Worm (Caenorhabditis elegans): Measurements from ENCODE around the gene R11D1.4.

The R11D1.4 gene

ce11 chrV:12714120-12714519, at the start of gene R11D1.4:
Gene R11D1.4, minus strand, starts transcription at chrV:12714220.
- TF ChIP-seq flt-1 (GFP tag; IDR thresholded peaks at IDR 0.05) (no peak), tab-1 (GFP tag; IDR thresholded peaks at IDR 0.05) (no peak), ref-1 (GFP tag; conservative IDR thresholded peaks at IDR 0.05) (no peak), ztf-23 (GFP tag; IDR thresholded peaks at IDR 0.05) (no peak), klf-2 (GFP tag; conservative IDR thresholded peaks at IDR 0.05) (no peak), T22C8.4 (GFP tag; IDR thresholded peaks at IDR 0.05) (no peak), ztf-29 (GFP tag; IDR thresholded peaks at IDR 0.05) (no peak), cog-1 (tag; optimal IDR thresholded peaks at IDR 0.05) (no peak), med-1 (GFP tag; optimal IDR thresholded peaks at IDR 0.05; ENCODE audit: insufficient read depth) (no peak)

- TF ChIP-seq ztf-29 (GFP tag; IDR thresholded peaks at IDR 0.05) (no peak), med-1 (GFP tag; optimal IDR thresholded peaks at IDR 0.05; ENCODE audit: insufficient read depth) (no peak), ref-1 (GFP tag; conservative IDR thresholded peaks at IDR 0.05) (no peak), ztf-23 (GFP tag; IDR thresholded peaks at IDR 0.05) (no peak), tab-1 (GFP tag; IDR thresholded peaks at IDR 0.05) (no peak), T22C8.4 (GFP tag; IDR thresholded peaks at IDR 0.05) (no peak), flt-1 (GFP tag; IDR thresholded peaks at IDR 0.05) (no peak), cog-1 (tag; optimal IDR thresholded peaks at IDR 0.05) (no peak), klf-2 (GFP tag; conservative IDR thresholded peaks at IDR 0.05) (no peak)
Measured at ce11 chrV:12763291-12763995, 49.4 kb upstream of the R11D1.4 start, which contains the start of the genes abcf-1 and scc-3. Gene abcf-1, minus strand, starts transcription at chrV:12763375. Gene scc-3, plus strand, starts transcription at chrV:12763945.

- TF ChIP-seq klf-2 (GFP tag; conservative IDR thresholded peaks at IDR 0.05), result no peak
- no peak for TF ChIP-seq tab-1 (GFP tag; IDR thresholded peaks at IDR 0.05)
- no peak for TF ChIP-seq ztf-23 (GFP tag; IDR thresholded peaks at IDR 0.05)
Measured at ce11 chrV:12760913-12761312, 46.9 kb upstream of the R11D1.4 start, which contains the start of gene F18E2.15. Gene F18E2.15, minus strand, starts transcription at chrV:12761013.

ce11 chrV:12759660-12760059, 45.6 kb upstream of the R11D1.4 start, which contains the start of gene papl-1:
Gene papl-1, minus strand, starts transcription at chrV:12759760.
- TF ChIP-seq T22C8.4 (GFP tag; IDR thresholded peaks at IDR 0.05) (no peak), ztf-23 (GFP tag; IDR thresholded peaks at IDR 0.05) (no peak), med-1 (GFP tag; optimal IDR thresholded peaks at IDR 0.05; ENCODE audit: insufficient read depth) (no peak), tab-1 (GFP tag; IDR thresholded peaks at IDR 0.05) (no peak), ztf-29 (GFP tag; IDR thresholded peaks at IDR 0.05) (no peak), klf-2 (GFP tag; conservative IDR thresholded peaks at IDR 0.05) (no peak), cog-1 (tag; optimal IDR thresholded peaks at IDR 0.05) (no peak), flt-1 (GFP tag; IDR thresholded peaks at IDR 0.05) (no peak), ref-1 (GFP tag; conservative IDR thresholded peaks at IDR 0.05) (no peak)

ce11 chrV:12754839-12755238, 40.8 kb upstream of the R11D1.4 start, which contains the start of gene gpa-13:
Gene gpa-13, minus strand, starts transcription at chrV:12754939.
- TF ChIP-seq tab-1 (GFP tag; IDR thresholded peaks at IDR 0.05), result no peak
- TF ChIP-seq flt-1 (GFP tag; IDR thresholded peaks at IDR 0.05), result no peak
- no peak for TF ChIP-seq med-1 (GFP tag; optimal IDR thresholded peaks at IDR 0.05; ENCODE audit: insufficient read depth)
- TF ChIP-seq ztf-29 (GFP tag; IDR thresholded peaks at IDR 0.05), result no peak
- no peak for TF ChIP-seq cog-1 (tag; optimal IDR thresholded peaks at IDR 0.05)
- TF ChIP-seq ztf-23 (GFP tag; IDR thresholded peaks at IDR 0.05), result no peak
- TF ChIP-seq klf-2 (GFP tag; conservative IDR thresholded peaks at IDR 0.05), result no peak
- no peak for TF ChIP-seq ref-1 (GFP tag; conservative IDR thresholded peaks at IDR 0.05)
- no peak for TF ChIP-seq T22C8.4 (GFP tag; IDR thresholded peaks at IDR 0.05)

ce11 chrV:12752407-12752806, 38.4 kb upstream of the R11D1.4 start, which contains the start of gene C15C8.8:
Gene C15C8.8, minus strand, starts transcription at chrV:12752507.
- TF ChIP-seq flt-1 (GFP tag; IDR thresholded peaks at IDR 0.05), result no peak

- TF ChIP-seq tab-1 (GFP tag; IDR thresholded peaks at IDR 0.05), result no peak
- no peak for TF ChIP-seq klf-2 (GFP tag; conservative IDR thresholded peaks at IDR 0.05)
- no peak for TF ChIP-seq flt-1 (GFP tag; IDR thresholded peaks at IDR 0.05)
- TF ChIP-seq ztf-29 (GFP tag; IDR thresholded peaks at IDR 0.05), result no peak
- TF ChIP-seq ref-1 (GFP tag; conservative IDR thresholded peaks at IDR 0.05), result no peak
- TF ChIP-seq T22C8.4 (GFP tag; IDR thresholded peaks at IDR 0.05), result no peak
Measured at ce11 chrV:12751495-12752050, 37.6 kb upstream of the R11D1.4 start, which contains the start of gene C15C8.6. Gene C15C8.6, minus strand, starts transcription at chrV:12751545.

- TF ChIP-seq flt-1 (GFP tag; IDR thresholded peaks at IDR 0.05) (no peak), tab-1 (GFP tag; IDR thresholded peaks at IDR 0.05) (no peak), klf-2 (GFP tag; conservative IDR thresholded peaks at IDR 0.05) (no peak), T22C8.4 (GFP tag; IDR thresholded peaks at IDR 0.05) (no peak), cog-1 (tag; optimal IDR thresholded peaks at IDR 0.05) (no peak), ztf-23 (GFP tag; IDR thresholded peaks at IDR 0.05) (no peak), med-1 (GFP tag; optimal IDR thresholded peaks at IDR 0.05; ENCODE audit: insufficient read depth) (no peak), ref-1 (GFP tag; conservative IDR thresholded peaks at IDR 0.05) (no peak), ztf-29 (GFP tag; IDR thresholded peaks at IDR 0.05) (no peak)
Measured at ce11 chrV:12749558-12749957, 35.5 kb upstream of the R11D1.4 start.

ce11 chrV:12747856-12748255, 33.8 kb upstream of the R11D1.4 start, which contains the start of gene C15C8.5:
Gene C15C8.5, plus strand, starts transcription at chrV:12748007.
- TF ChIP-seq med-1 (GFP tag; optimal IDR thresholded peaks at IDR 0.05; ENCODE audit: insufficient read depth), result no peak
- TF ChIP-seq tab-1 (GFP tag; IDR thresholded peaks at IDR 0.05), result no peak
- TF ChIP-seq ref-1 (GFP tag; conservative IDR thresholded peaks at IDR 0.05), result no peak
- no peak for TF ChIP-seq T22C8.4 (GFP tag; IDR thresholded peaks at IDR 0.05)
- no peak for TF ChIP-seq klf-2 (GFP tag; conservative IDR thresholded peaks at IDR 0.05)

ce11 chrV:12747431-12747830, 33.4 kb upstream of the R11D1.4 start, which contains the start of gene C15C8.4:
Gene C15C8.4, minus strand, starts transcription at chrV:12747463.
- no peak for TF ChIP-seq cog-1 (tag; optimal IDR thresholded peaks at IDR 0.05)
